Worm (Caenorhabditis elegans): Measurements from ENCODE around the gene T25D3.3.
A peak's percentile ranks its signal among the peaks of the same experiment; 100 is the strongest.

DNA sequence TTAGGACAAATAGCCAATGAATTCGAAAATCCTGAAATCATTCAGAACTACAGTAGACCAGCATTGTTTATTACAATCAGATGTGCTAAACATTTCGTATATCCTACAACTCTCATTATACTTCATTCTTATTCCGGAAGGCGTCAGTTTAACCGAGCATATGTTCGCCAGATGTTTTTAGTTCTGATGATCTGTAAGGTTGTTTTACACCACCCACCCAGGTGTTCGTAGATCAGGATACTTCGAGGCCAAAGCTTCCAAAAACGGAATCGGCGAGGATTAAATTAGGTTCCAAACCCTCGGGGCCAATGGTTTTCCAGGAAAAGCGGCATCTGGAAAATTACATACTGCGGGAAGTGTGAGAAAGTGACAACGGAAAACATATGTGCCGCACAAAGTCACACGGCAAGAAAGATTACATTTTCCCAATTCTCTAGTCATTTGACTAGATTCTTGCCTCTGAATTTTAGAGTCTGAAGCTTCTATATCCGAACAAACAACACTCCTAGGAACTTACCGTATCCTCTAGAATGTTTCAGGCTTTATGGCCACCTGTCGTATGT lies 8.3 kb downstream of the T25D3.3 start:
- TF ChIP-seq skn-1 (tag; optimal IDR thresholded peaks at IDR 0.05): no peak
- no peak for TF ChIP-seq nhr-11 (tag; optimal IDR thresholded peaks at IDR 0.05)
- TF ChIP-seq lsy-2 (tag; optimal IDR thresholded peaks at IDR 0.05): peak in 1 of 2 experiments; percentile 26
- TF ChIP-seq unc-62 (GFP tag; optimal IDR thresholded peaks at IDR 0.05): no peak
- no peak for TF ChIP-seq ZK546.5 (tag; optimal IDR thresholded peaks at IDR 0.05)
